Worm (Caenorhabditis elegans): ENCODE results near the gene C49H3.6.

DNA sequence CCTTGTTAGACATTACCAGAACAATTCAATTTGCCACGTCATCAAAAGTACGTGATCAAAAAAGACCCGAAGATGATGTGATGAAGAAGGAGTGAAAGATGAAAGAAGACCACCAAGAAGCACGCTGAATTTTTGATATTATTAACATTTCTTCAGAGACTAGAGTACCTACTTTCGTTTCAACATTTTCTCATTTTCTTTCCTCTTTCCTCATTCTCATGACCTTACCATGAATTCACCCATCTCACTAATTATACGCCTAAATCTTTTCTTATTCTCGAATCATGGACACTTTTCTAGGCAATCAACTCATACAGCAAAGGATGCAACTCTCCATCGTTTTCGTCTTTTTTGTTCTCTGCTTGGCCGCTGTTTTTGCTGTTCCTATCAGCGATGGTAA, 34.9 kb upstream of the C49H3.6 start, which contains the start of gene flp-10:
- TF ChIP-seq ceh-9 (tag; optimal IDR thresholded peaks at IDR 0.05) (no peak), nhr-12 (tag; optimal IDR thresholded peaks at IDR 0.05) (no peak), nhr-237 (tag; optimal IDR thresholded peaks at IDR 0.05) (no peak), fkh-10 (GFP tag; optimal IDR thresholded peaks at IDR 0.05) (no peak), mdl-1 (tag; optimal IDR thresholded peaks at IDR 0.05) (no peak), nhr-11 (tag; optimal IDR thresholded peaks at IDR 0.05) (no peak), snpc-4 (tag; optimal IDR thresholded peaks at IDR 0.05) (no peak), nhr-25 (tag; optimal IDR thresholded peaks at IDR 0.05) (no peak), unc-39 (tag; optimal IDR thresholded peaks at IDR 0.05) (no peak), ama-1 (optimal IDR thresholded peaks at IDR 0.05) (no peak), lin-39 (tag; optimal IDR thresholded peaks at IDR 0.05) (no peak)
